Worm (Caenorhabditis elegans) whole organism, young adult: ENCODE data around the gene Y57G11C.1144.

ENCODE experiments used
- D2030.7 ChIP-seq: fragments of 200-800 bp; sonication (Bioruptor generic); IDR thresholded peaks from 2 replicates; pipeline ENCODE4 v1.3.6; 2022; ENCODE audit warnings: missing genetic modification reagents, missing genetic modification characterization, missing compliant biosample characterization
- F33H1.4 ChIP-seq: fragments of 200-800 bp; sonication (Bioruptor generic); IDR thresholded peaks from 2 replicates; pipeline ENCODE4 v1.3.6; 2022; ENCODE audit warnings: missing genetic modification reagents, missing genetic modification characterization, missing compliant biosample characterization
- F39B2.1 ChIP-seq: fragments of 200-800 bp; sonication (Bioruptor generic); IDR thresholded peaks from 2 replicates; pipeline ENCODE4 v1.3.6; 2022; ENCODE audit warnings: missing genetic modification reagents, missing genetic modification characterization, missing compliant biosample characterization
- F49E8.2 ChIP-seq: sonication (generic microtip); optimal IDR thresholded peaks from 3 replicates; lab custom pipeline; 2017; ENCODE audit warnings: missing genetic modification characterization, mild to moderate bottlenecking, missing compliant biosample characterization, antibody characterized with exemption, moderate library complexity; ENCODE audit not compliant: insufficient read depth
- T07F8.4 ChIP-seq: sonication (generic microtip); optimal IDR thresholded peaks from 2 replicates; lab custom pipeline; 2016; ENCODE audit warnings: mild to moderate bottlenecking, missing genetic modification characterization, moderate library complexity, missing compliant biosample characterization
- Y53F4B.3 ChIP-seq: fragments of 200-800 bp; sonication (Bioruptor generic); IDR thresholded peaks from 2 replicates; pipeline ENCODE4 v1.3.6; 2022; ENCODE audit warnings: missing genetic modification reagents, missing genetic modification characterization, missing compliant biosample characterization
- ama-1 ChIP-seq, 3 experiments: fragments of 150-350 bp in 1 of 3; sonication (generic microtip) in 2 of 3; optimal IDR thresholded peaks; 2 replicates each; lab custom pipeline; 2014 to 2018; ENCODE audit warnings: missing biosample characterization in 2 of 3, missing genetic modification characterization in 2 of 3, missing genetic modification reagents in 2 of 3
- attf-6 ChIP-seq: fragments of 200-800 bp; sonication (Bioruptor generic); IDR thresholded peaks from 2 replicates; pipeline ENCODE4 v1.3.6; 2022; ENCODE audit warnings: missing genetic modification reagents, missing genetic modification characterization, missing compliant biosample characterization
- ccch-3 ChIP-seq: fragments of 200-800 bp; sonication (Bioruptor generic); optimal IDR thresholded peaks from 2 replicates; lab custom pipeline; 2018; ENCODE audit warnings: mild to moderate bottlenecking, missing genetic modification characterization, missing compliant biosample characterization
- cebp-1 ChIP-seq, 2 experiments: fragments of 200-800 bp in 1 of 2; sonication (Bioruptor generic) in 1 of 2; sonication (generic microtip) in 1 of 2; IDR thresholded peaks in 1 of 2; optimal IDR thresholded peaks in 1 of 2; 2 replicates each; pipeline versions ENCODE4 v1.3.6 to Lab custom; 2017 to 2022; ENCODE audit warnings: missing compliant biosample characterization in 2 of 2, missing genetic modification characterization in 2 of 2, mild to moderate bottlenecking in 1 of 2, missing genetic modification reagents in 1 of 2, moderate library complexity in 1 of 2
- ceh-27 ChIP-seq: fragments of 200-800 bp; sonication (Bioruptor generic); optimal IDR thresholded peaks from 2 replicates; lab custom pipeline; 2018; ENCODE audit warnings: mild to moderate bottlenecking, missing genetic modification characterization, moderate library complexity, missing compliant biosample characterization
- ceh-91 ChIP-seq: fragments of 200-800 bp; sonication (Bioruptor generic); IDR thresholded peaks from 2 replicates; pipeline ENCODE4 v1.3.6; 2022; ENCODE audit warnings: missing genetic modification reagents, missing genetic modification characterization, missing compliant biosample characterization
- chd-7 ChIP-seq: sonication (generic microtip); optimal IDR thresholded peaks from 2 replicates; lab custom pipeline; 2016; ENCODE audit warnings: mild to moderate bottlenecking, missing genetic modification characterization, moderate library complexity, missing compliant biosample characterization
- die-1 ChIP-seq: sonication (generic microtip); optimal IDR thresholded peaks from 2 replicates; lab custom pipeline; 2016; ENCODE audit warnings: missing genotype, mild to moderate bottlenecking, missing genetic modification characterization, missing compliant biosample characterization
- efl-1 ChIP-seq: fragments of 150-350 bp; optimal IDR thresholded peaks from 2 replicates; lab custom pipeline; 2014; ENCODE audit warnings: missing biosample characterization, missing genetic modification reagents, missing genetic modification characterization
- fkh-3 ChIP-seq: sonication (generic microtip); optimal IDR thresholded peaks from 2 replicates; lab custom pipeline; 2016; ENCODE audit warnings: mild to moderate bottlenecking, missing genetic modification characterization, missing compliant biosample characterization
- hsf-1 ChIP-seq: fragments of 200-800 bp; sonication (Bioruptor generic); IDR thresholded peaks from 2 replicates; pipeline ENCODE4 v1.3.6; 2022; ENCODE audit warnings: missing genetic modification reagents, missing genetic modification characterization, missing compliant biosample characterization
- lag-1 ChIP-seq: fragments of 200-800 bp; sonication (Bioruptor generic); IDR thresholded peaks from 2 replicates; pipeline ENCODE4 v1.3.6; 2022; ENCODE audit warnings: missing genetic modification reagents, missing genetic modification characterization, missing compliant biosample characterization
- let-526 ChIP-seq: fragments of 200-800 bp; sonication (Bioruptor generic); IDR thresholded peaks from 2 replicates; pipeline ENCODE4 v1.3.6; 2022; ENCODE audit warnings: missing genetic modification reagents, missing genetic modification characterization, missing compliant biosample characterization
- lin-26 ChIP-seq: fragments of 200-800 bp; sonication (Bioruptor generic); IDR thresholded peaks from 2 replicates; pipeline ENCODE4 v1.3.6; 2022; ENCODE audit warnings: missing genetic modification reagents, missing genetic modification characterization, missing compliant biosample characterization
- lin-54 ChIP-seq: fragments of 200-800 bp; sonication (Bioruptor generic); optimal IDR thresholded peaks from 2 replicates; lab custom pipeline; 2018; ENCODE audit warnings: mild to moderate bottlenecking, missing genetic modification characterization, missing compliant biosample characterization
- lir-1 ChIP-seq: fragments of 200-800 bp; sonication (Bioruptor generic); conservative IDR thresholded peaks from 2 replicates; pipeline ENCODE4 v1.3.6; 2022; ENCODE audit warnings: missing genetic modification reagents, missing genetic modification characterization, missing compliant biosample characterization
- lsl-1 ChIP-seq: fragments of 200-800 bp; sonication (Bioruptor generic); optimal IDR thresholded peaks from 2 replicates; lab custom pipeline; 2018; ENCODE audit warnings: mild to moderate bottlenecking, missing genetic modification characterization, moderate library complexity, missing compliant biosample characterization
- madf-3 ChIP-seq: fragments of 200-800 bp; sonication (Bioruptor generic); IDR thresholded peaks from 2 replicates; pipeline ENCODE4 v1.3.6; 2022; ENCODE audit warnings: missing genetic modification reagents, missing genetic modification characterization, missing compliant biosample characterization
- madf-6 ChIP-seq: fragments of 200-800 bp; sonication (Bioruptor generic); IDR thresholded peaks from 2 replicates; pipeline ENCODE4 v1.3.6; 2022; ENCODE audit warnings: missing genetic modification reagents, missing genetic modification characterization, missing compliant biosample characterization
- madf-8 ChIP-seq: fragments of 200-800 bp; sonication (Bioruptor generic); conservative IDR thresholded peaks from 2 replicates; pipeline ENCODE4 v1.3.6; 2022; ENCODE audit warnings: missing genetic modification reagents, missing genetic modification characterization, missing compliant biosample characterization
- mcd-1 ChIP-seq: fragments of 200-800 bp; sonication (Bioruptor generic); IDR thresholded peaks from 2 replicates; pipeline ENCODE4 v1.3.6; 2022; ENCODE audit warnings: missing genetic modification reagents, missing genetic modification characterization, missing compliant biosample characterization
- nhr-179 ChIP-seq: sonication (generic microtip); optimal IDR thresholded peaks from 2 replicates; lab custom pipeline; 2016; ENCODE audit warnings: mild to moderate bottlenecking, missing genetic modification characterization, missing compliant biosample characterization
- pbrm-1 ChIP-seq: fragments of 200-800 bp; sonication (Bioruptor generic); IDR thresholded peaks from 2 replicates; pipeline ENCODE4 v1.3.6; 2022; ENCODE audit warnings: missing genetic modification reagents, missing genetic modification characterization, missing compliant biosample characterization
- repo-1 ChIP-seq: sonication (generic microtip); optimal IDR thresholded peaks from 2 replicates; lab custom pipeline; 2017; ENCODE audit warnings: mild to moderate bottlenecking, missing genetic modification characterization, missing compliant biosample characterization
- snpc-1.1 ChIP-seq: sonication (generic microtip); optimal IDR thresholded peaks from 2 replicates; lab custom pipeline; 2017; ENCODE audit warnings: missing genetic modification characterization, mild to moderate bottlenecking, missing compliant biosample characterization, antibody characterized with exemption, moderate library complexity, missing genotype, missing genetic modification reagents; ENCODE audit not compliant: insufficient read depth
- snpc-1.3 ChIP-seq: sonication (generic microtip); optimal IDR thresholded peaks from 2 replicates; lab custom pipeline; 2017; ENCODE audit warnings: missing genetic modification characterization, mild to moderate bottlenecking, missing compliant biosample characterization, antibody characterized with exemption, moderate library complexity, missing genotype, missing genetic modification reagents; ENCODE audit not compliant: insufficient read depth
- snpc-3.4 ChIP-seq: sonication (generic microtip); optimal IDR thresholded peaks from 2 replicates; lab custom pipeline; 2017; ENCODE audit warnings: missing genetic modification characterization, mild to moderate bottlenecking, missing compliant biosample characterization, antibody characterized with exemption, moderate library complexity, missing genotype, missing genetic modification reagents
- snpc-4 ChIP-seq, 5 experiments: fragments of 150-350 bp in 1 of 5; sonication (generic microtip) in 4 of 5; optimal IDR thresholded peaks; 2 replicates each; lab custom pipeline; 2014 to 2018; ENCODE audit warnings: missing genetic modification characterization in 5 of 5, missing biosample characterization in 3 of 5, antibody characterized with exemption in 2 of 5, mild to moderate bottlenecking in 2 of 5, missing compliant biosample characterization in 2 of 5, missing genotype in 2 of 5, moderate library complexity in 2 of 5, missing genetic modification reagents in 1 of 5
- somi-1 ChIP-seq: fragments of 200-800 bp; sonication (Bioruptor generic); optimal IDR thresholded peaks from 2 replicates; lab custom pipeline; 2018; ENCODE audit warnings: mild to moderate bottlenecking, missing genetic modification characterization, missing compliant biosample characterization
- sptf-2 ChIP-seq: fragments of 200-800 bp; sonication (Bioruptor generic); optimal IDR thresholded peaks from 2 replicates; lab custom pipeline; 2018; ENCODE audit warnings: mild to moderate bottlenecking, missing genetic modification characterization, missing compliant biosample characterization
- tbp1 ChIP-seq: fragments of 200-800 bp; sonication (Bioruptor generic); optimal IDR thresholded peaks from 2 replicates; lab custom pipeline; 2018; ENCODE audit warnings: mild to moderate bottlenecking, missing genetic modification characterization, missing compliant biosample characterization
- tbx-9 ChIP-seq: sonication (generic microtip); optimal IDR thresholded peaks from 2 replicates; lab custom pipeline; 2016; ENCODE audit warnings: borderline replicate concordance, missing genetic modification characterization, inconsistent platforms, missing compliant biosample characterization
- tlf-1 ChIP-seq: fragments of 200-800 bp; sonication (Bioruptor generic); optimal IDR thresholded peaks from 2 replicates; lab custom pipeline; 2018; ENCODE audit warnings: mild to moderate bottlenecking, missing genetic modification characterization, missing compliant biosample characterization
- unc-62 ChIP-seq: fragments of 150-350 bp; optimal IDR thresholded peaks from 2 replicates; lab custom pipeline; 2014; ENCODE audit warnings: missing biosample characterization, missing genetic modification reagents, missing genetic modification characterization
- zfh-2 ChIP-seq: fragments of 200-800 bp; sonication (Bioruptor generic); conservative IDR thresholded peaks from 2 replicates; pipeline ENCODE4 v1.3.6; 2022; ENCODE audit warnings: missing genetic modification reagents, missing genetic modification characterization, missing compliant biosample characterization
- ztf-26 ChIP-seq: sonication (generic microtip); optimal IDR thresholded peaks from 2 replicates; lab custom pipeline; 2017; ENCODE audit warnings: missing genetic modification characterization, missing compliant biosample characterization
- ztf-3 ChIP-seq: fragments of 200-800 bp; sonication (Bioruptor generic); optimal IDR thresholded peaks from 2 replicates; lab custom pipeline; 2018; ENCODE audit warnings: mild to moderate bottlenecking, missing genetic modification characterization, missing compliant biosample characterization

Y57G11C.1144 gene

ce11 chrIV:14956693-14957281 lies 19.7 kb downstream of the Y57G11C.1144 start (continued):
- TF ChIP-seq snpc-1.1 (tag; lab: Kevin White, UChicago) (peak; percentile 49), die-1 (tag; lab: Kevin White, UChicago) (no peak), sptf-2 (GFP tag; lab: Kevin White, UChicago) (no peak), cebp-1 (GFP tag; IDR thresholded peaks at IDR 0.05; lab: Robert Waterston, UW) (no peak), cebp-1 (tag; optimal IDR thresholded peaks at IDR 0.05; lab: Kevin White, UChicago) (peak; percentile 36), lag-1 (GFP tag; lab: Robert Waterston, UW) (no peak), ceh-91 (peak; percentile 42; the same call in 1 of the 2 replicates), attf-6 (GFP tag; lab: Robert Waterston, UW) (peak; percentile 98)

- TF ChIP-seq ztf-26 (tag; lab: Kevin White, UChicago): no peak
- 0 out of 2 replicates have a peak, but pooled peaks have one; percentile 24 for TF ChIP-seq D2030.7 (GFP tag; lab: Robert Waterston, UW)
- TF ChIP-seq fkh-3 (tag; lab: Kevin White, UChicago): no peak
- peak; percentile 14 for TF ChIP-seq tbp1 (GFP tag; lab: Kevin White, UChicago)
- 0 out of 2 replicates have a peak, but pooled peaks have one; percentile 45 for TF ChIP-seq pbrm-1 (GFP tag; lab: Robert Waterston, UW)
- TF ChIP-seq ztf-3 (GFP tag; lab: Kevin White, UChicago): no peak
- no peak for TF ChIP-seq let-526 (GFP tag; lab: Robert Waterston, UW)
- TF ChIP-seq tbx-9 (tag; lab: Kevin White, UChicago): no peak
- no peak for TF ChIP-seq lir-1
- no peak for TF ChIP-seq unc-62 (GFP tag; lab: Kevin White, UChicago)
- TF ChIP-seq madf-6 (GFP tag; lab: Robert Waterston, UW): 0 out of 2 replicates have a peak, but pooled peaks have one; percentile 32
- 0 out of 2 replicates have a peak, but pooled peaks have one; percentile 8 for TF ChIP-seq F33H1.4 (GFP tag; lab: Robert Waterston, UW)
- no peak for TF ChIP-seq efl-1 (GFP tag; lab: Kevin White, UChicago)
- peak; percentile 54 for TF ChIP-seq mcd-1 (GFP tag; lab: Robert Waterston, UW)
- peak; percentile 12 for TF ChIP-seq snpc-1.3
- no peak for TF ChIP-seq snpc-3.4 (tag; lab: Kevin White, UChicago)
- TF ChIP-seq zfh-2 (GFP tag; lab: Robert Waterston, UW): no peak
- TF ChIP-seq ama-1 (optimal IDR thresholded peaks at IDR 0.05; lab: Kevin White, UChicago): no peak
- peak in 1 of 2 experiments; percentile 20 for TF ChIP-seq ama-1 (GFP tag; optimal IDR thresholded peaks at IDR 0.05; lab: Kevin White, UChicago)
- no peak for TF ChIP-seq repo-1
- TF ChIP-seq ccch-3 (GFP tag; lab: Kevin White, UChicago): no peak
- TF ChIP-seq attf-6 (GFP tag; lab: Robert Waterston, UW): peak; percentile 96
- no peak for TF ChIP-seq madf-8 (GFP tag; lab: Robert Waterston, UW)
- TF ChIP-seq nhr-179 (tag; lab: Kevin White, UChicago): no peak
- TF ChIP-seq chd-7 (tag; lab: Kevin White, UChicago): no peak
- TF ChIP-seq hsf-1: peak; percentile 65
- peak; percentile 57; the same call in 1 of the 2 replicates for TF ChIP-seq madf-3 (GFP tag; lab: Robert Waterston, UW)
- TF ChIP-seq snpc-4 (GFP tag; optimal IDR thresholded peaks at IDR 0.05; lab: Kevin White, UChicago): peak; percentile 43
- peak in 1 of 4 experiments; percentile 87 for TF ChIP-seq snpc-4 (tag; optimal IDR thresholded peaks at IDR 0.05; lab: Kevin White, UChicago)
- TF ChIP-seq somi-1: no peak
- no peak for TF ChIP-seq T07F8.4 (tag; lab: Kevin White, UChicago)
- no peak for TF ChIP-seq lsl-1 (GFP tag; lab: Kevin White, UChicago)
- no peak for TF ChIP-seq lin-26 (GFP tag; lab: Robert Waterston, UW)
- no peak for TF ChIP-seq F39B2.1
- no peak for TF ChIP-seq tlf-1 (GFP tag; lab: Kevin White, UChicago)
- peak; percentile 32 for TF ChIP-seq lin-54 (GFP tag; lab: Kevin White, UChicago)
- TF ChIP-seq F49E8.2 (tag; lab: Kevin White, UChicago): no peak
- TF ChIP-seq Y53F4B.3 (GFP tag; lab: Robert Waterston, UW): no peak
- no peak for TF ChIP-seq ceh-27 (GFP tag; lab: Kevin White, UChicago)
- no peak for TF ChIP-seq lag-1 (GFP tag; lab: Robert Waterston, UW)
Observed at ce11 chrIV:14958551-14958950, 21.4 kb downstream of the Y57G11C.1144 start, which contains the start of gene Y41E3.1. TSS of gene Y41E3.1 (minus strand) at chrIV:14958874.
